Worm (Caenorhabditis elegans): ENCODE measurements around the gene dnc-4.

dnc-4 gene

ce11 chrIV:8004019-8004418, 15.6 kb downstream of the dnc-4 start, which contains the start of gene rig-4:
rig-4 (minus strand) TSS chrIV:8004119.
- TF ChIP-seq jun-1 (tag; optimal IDR thresholded peaks at IDR 0.05) (no peak), pha-4 (tag; optimal IDR thresholded peaks at IDR 0.05) (no peak), eor-1 (tag; optimal IDR thresholded peaks at IDR 0.05) (no peak), tbx-2 (tag; optimal IDR thresholded peaks at IDR 0.05) (no peak), fkh-10 (GFP tag; optimal IDR thresholded peaks at IDR 0.05) (no peak), pqm-1 (tag; optimal IDR thresholded peaks at IDR 0.05) (no peak), nhr-76 (tag; optimal IDR thresholded peaks at IDR 0.05) (no peak), nhr-28 (tag; optimal IDR thresholded peaks at IDR 0.05) (no peak), snpc-4 (tag; optimal IDR thresholded peaks at IDR 0.05) (no peak), ceh-9 (tag; optimal IDR thresholded peaks at IDR 0.05) (no peak), elt-1 (tag; optimal IDR thresholded peaks at IDR 0.05) (no peak)

ce11 chrIV:8000763-8001162, 18.8 kb downstream of the dnc-4 start:
- TF ChIP-seq fkh-2 (tag; optimal IDR thresholded peaks at IDR 0.05) = no peak
- TF ChIP-seq unc-62 (GFP tag; optimal IDR thresholded peaks at IDR 0.05) = no peak
- no peak for TF ChIP-seq jun-1 (tag; optimal IDR thresholded peaks at IDR 0.05)
- no peak for TF ChIP-seq mdl-1 (tag; optimal IDR thresholded peaks at IDR 0.05)
- TF ChIP-seq elt-2 (tag; optimal IDR thresholded peaks at IDR 0.05) = no peak
- no peak for TF ChIP-seq nhr-43 (tag; optimal IDR thresholded peaks at IDR 0.05; ENCODE audit: poor library complexity, severe bottlenecking)
- no peak for TF ChIP-seq mml-1 (tag; optimal IDR thresholded peaks at IDR 0.05)
- no peak for TF ChIP-seq egl-27 (tag; optimal IDR thresholded peaks at IDR 0.05)
- TF ChIP-seq nhr-237 (tag; optimal IDR thresholded peaks at IDR 0.05) = no peak
- no peak for TF ChIP-seq fos-1 (tag; optimal IDR thresholded peaks at IDR 0.05)

- TF ChIP-seq daf-12 (tag; optimal IDR thresholded peaks at IDR 0.05) (no peak), sea-2 (GFP tag; optimal IDR thresholded peaks at IDR 0.05) (no peak), nhr-67 (tag; optimal IDR thresholded peaks at IDR 0.05) (no peak), ama-1 (optimal IDR thresholded peaks at IDR 0.05) (no peak), nhr-28 (tag; optimal IDR thresholded peaks at IDR 0.05) (no peak), eor-1 (tag; optimal IDR thresholded peaks at IDR 0.05) (no peak), pha-4 (tag; optimal IDR thresholded peaks at IDR 0.05) (no peak), R02D3.7 (tag; optimal IDR thresholded peaks at IDR 0.05) (no peak)
Observed at ce11 chrIV:7994715-7995114, 24.9 kb downstream of the dnc-4 start.

ce11 chrIV:7988385-7988784, 31.2 kb downstream of the dnc-4 start, which contains the start of gene col-115:
col-115 (plus strand) TSS chrIV:7988685.
- TF ChIP-seq nhr-43 (tag; optimal IDR thresholded peaks at IDR 0.05; ENCODE audit: poor library complexity, severe bottlenecking) (no peak), nhr-237 (tag; optimal IDR thresholded peaks at IDR 0.05) (no peak), sea-2 (GFP tag; optimal IDR thresholded peaks at IDR 0.05) (no peak), pqm-1 (tag; optimal IDR thresholded peaks at IDR 0.05) (no peak), nfya-1 (tag; optimal IDR thresholded peaks at IDR 0.05; ENCODE audit: insufficient read depth) (no peak)

DNA sequence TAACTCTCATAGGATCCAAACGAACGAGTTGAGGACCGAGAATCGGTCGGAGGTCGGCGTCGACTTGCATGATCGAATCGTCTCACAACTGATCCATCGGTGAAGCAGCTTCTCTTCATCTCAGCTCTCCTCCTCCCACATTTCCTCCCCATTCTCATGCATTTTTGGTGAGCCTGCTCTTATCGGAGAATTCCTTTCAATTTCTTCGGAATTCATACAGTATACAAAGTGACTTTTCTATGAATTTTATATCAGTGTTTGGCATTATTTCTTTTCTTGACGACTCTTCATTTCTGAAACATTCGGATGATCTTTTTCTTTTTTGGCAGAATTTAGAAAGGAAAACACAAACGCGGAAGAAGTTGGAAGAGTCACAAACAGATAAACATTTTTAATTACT, 32.5 kb downstream of the dnc-4 start, which contains the start of gene mec-17:
TSS of gene mec-17 (minus strand) at position 101 of the 400 bp plus-strand sequence.
- no peak for TF ChIP-seq nhr-28 (tag; optimal IDR thresholded peaks at IDR 0.05)
- no peak for TF ChIP-seq ZK546.5 (tag; optimal IDR thresholded peaks at IDR 0.05)

- peak; percentile 23 for TF ChIP-seq nhr-25 (tag; optimal IDR thresholded peaks at IDR 0.05)
- peak; percentile 64 for TF ChIP-seq nhr-23 (tag; optimal IDR thresholded peaks at IDR 0.05)
- TF ChIP-seq fos-1 (tag; optimal IDR thresholded peaks at IDR 0.05) = no peak
- TF ChIP-seq elt-2 (tag; optimal IDR thresholded peaks at IDR 0.05) = peak; percentile 40
- peak; percentile 79 to 98 (median 92) for TF ChIP-seq elt-3 (tag; optimal IDR thresholded peaks at IDR 0.05)
- TF ChIP-seq ztf-11 (tag; optimal IDR thresholded peaks at IDR 0.05) = no peak
Observed at ce11 chrIV:7985737-7986136, 33.9 kb downstream of the dnc-4 start.

All from whole organism, L3 larva.